Fruit fly (Drosophila melanogaster) whole organism, prepupa: ENCODE measurements around the gene idc.

Experiments
- Blimp-1 ChIP-seq: fragments of 200-800 bp; sonication (Bioruptor generic); optimal IDR thresholded peaks from 3 replicates; lab custom pipeline; 2017; ENCODE audit warnings: missing biosample characterization, missing genetic modification characterization, mild to moderate bottlenecking, moderate library complexity, missing genetic modification reagents
- CG10631 ChIP-seq: fragments of 200-800 bp; sonication (Bioruptor generic); optimal IDR thresholded peaks from 2 replicates; lab custom pipeline; 2016; ENCODE audit warnings: missing biosample characterization, missing genetic modification characterization
- CG10669 ChIP-seq: fragments of 200-800 bp; sonication (Bioruptor generic); optimal IDR thresholded peaks from 3 replicates; lab custom pipeline; 2018; ENCODE audit warnings: missing biosample characterization, mild to moderate bottlenecking, missing genetic modification characterization, moderate library complexity
- CG11294 ChIP-seq: fragments of 200-800 bp; sonication (Bioruptor generic); IDR thresholded peaks from 2 replicates; pipeline ENCODE4 v1.3.6; 2022; ENCODE audit warnings: missing biosample characterization, missing genetic modification characterization
- CG11762 ChIP-seq: fragments of 200-800 bp; sonication (Bioruptor generic); optimal IDR thresholded peaks from 3 replicates; lab custom pipeline; 2016; ENCODE audit warnings: missing biosample characterization, missing genetic modification characterization; ENCODE audit not compliant: insufficient read depth
- CG1621 ChIP-seq: fragments of 200-800 bp; sonication (Bioruptor generic); optimal IDR thresholded peaks from 3 replicates; lab custom pipeline; 2018; ENCODE audit warnings: missing biosample characterization, mild to moderate bottlenecking, missing genetic modification characterization
- CG3032 ChIP-seq: fragments of 200-800 bp; optimal IDR thresholded peaks from 2 replicates; lab custom pipeline; 2019; ENCODE audit warnings: missing biosample characterization, mild to moderate bottlenecking, missing genetic modification characterization, moderate library complexity
- CG31627 ChIP-seq: fragments of 200-800 bp; sonication (Bioruptor generic); optimal IDR thresholded peaks from 3 replicates; lab custom pipeline; 2016; ENCODE audit warnings: missing biosample characterization, missing genetic modification characterization
- CG3919 ChIP-seq: fragments of 200-800 bp; sonication (Bioruptor generic); optimal IDR thresholded peaks from 3 replicates; lab custom pipeline; 2016; ENCODE audit warnings: missing biosample characterization, missing genetic modification characterization
- CG4318 ChIP-seq: fragments of 200-800 bp; sonication (Bioruptor generic); optimal IDR thresholded peaks from 3 replicates; lab custom pipeline; 2017; ENCODE audit warnings: missing biosample characterization, mild to moderate bottlenecking, missing genetic modification characterization
- CG6163 ChIP-seq: fragments of 200-800 bp; sonication (Bioruptor generic); IDR thresholded peaks from 3 replicates; pipeline ENCODE4 v1.3.6; 2022; ENCODE audit warnings: missing biosample characterization, missing genetic modification characterization
- CG6276 ChIP-seq: fragments of 200-800 bp; sonication (Bioruptor generic); optimal IDR thresholded peaks from 2 replicates; lab custom pipeline; 2017; ENCODE audit warnings: missing biosample characterization, mild to moderate bottlenecking, missing genetic modification characterization
- CG6854 ChIP-seq: fragments of 200-800 bp; sonication (Bioruptor generic); optimal IDR thresholded peaks from 2 replicates; lab custom pipeline; 2017; ENCODE audit warnings: missing biosample characterization, mild to moderate bottlenecking, missing genetic modification characterization
- CG7368 ChIP-seq: fragments of 200-800 bp; sonication (Bioruptor generic); optimal IDR thresholded peaks from 3 replicates; lab custom pipeline; 2016; ENCODE audit warnings: missing biosample characterization, missing genetic modification characterization
- CG8119 ChIP-seq: fragments of 200-800 bp; sonication (Bioruptor generic); IDR thresholded peaks from 3 replicates; pipeline ENCODE4 v1.3.6; 2022; ENCODE audit warnings: missing biosample characterization, missing genetic modification characterization
- Eip75B ChIP-seq: fragments of 200-800 bp; sonication (Bioruptor generic); optimal IDR thresholded peaks from 3 replicates; lab custom pipeline; 2016; ENCODE audit warnings: missing biosample characterization, missing genetic modification characterization
- Eip78C ChIP-seq: fragments of 200-800 bp; sonication (Bioruptor generic); peaks from one replicate; lab custom pipeline; 2016; ENCODE audit warnings: missing biosample characterization, missing genetic modification characterization
- Ets21C ChIP-seq: fragments of 200-800 bp; sonication (Bioruptor generic); optimal IDR thresholded peaks from 3 replicates; lab custom pipeline; 2016; ENCODE audit warnings: missing biosample characterization, missing genetic modification characterization
- Ets96B ChIP-seq: fragments of 200-800 bp; optimal IDR thresholded peaks from 2 replicates; lab custom pipeline; 2019; ENCODE audit warnings: missing biosample characterization, mild to moderate bottlenecking, missing genetic modification characterization, moderate library complexity
- Met ChIP-seq: fragments of 200-800 bp; sonication (Bioruptor generic); optimal IDR thresholded peaks from 3 replicates; lab custom pipeline; 2016; ENCODE audit warnings: missing biosample characterization, missing genetic modification characterization
- Smox ChIP-seq: fragments of 200-800 bp; sonication (Bioruptor generic); optimal IDR thresholded peaks from 3 replicates; lab custom pipeline; 2016; ENCODE audit warnings: missing biosample characterization, missing genetic modification characterization
- Sox102F ChIP-seq: fragments of 200-800 bp; sonication (Bioruptor generic); optimal IDR thresholded peaks from 2 replicates; lab custom pipeline; 2016; ENCODE audit warnings: missing biosample characterization, mild to moderate bottlenecking, missing genetic modification characterization
- Sox14 ChIP-seq: fragments of 200-800 bp; sonication (Bioruptor generic); optimal IDR thresholded peaks from 3 replicates; lab custom pipeline; 2016; ENCODE audit warnings: missing biosample characterization, missing genetic modification characterization
- achi ChIP-seq: fragments of 200-800 bp; sonication (Bioruptor generic); optimal IDR thresholded peaks from 3 replicates; lab custom pipeline; 2016; ENCODE audit warnings: missing biosample characterization, missing genetic modification characterization
- cyc ChIP-seq: fragments of 200-800 bp; sonication (Bioruptor generic); optimal IDR thresholded peaks from 3 replicates; lab custom pipeline; 2016; ENCODE audit warnings: missing biosample characterization, missing genetic modification characterization
- dsx ChIP-seq: fragments of 200-800 bp; optimal IDR thresholded peaks from 3 replicates; lab custom pipeline; 2019; ENCODE audit warnings: missing biosample characterization, mild to moderate bottlenecking, missing genetic modification characterization, moderate library complexity; ENCODE audit not compliant: poor library complexity, severe bottlenecking
- eg ChIP-seq: fragments of 200-800 bp; sonication (Bioruptor generic); IDR thresholded peaks from 3 replicates; pipeline ENCODE4 v1.3.6; 2022; ENCODE audit warnings: missing biosample characterization, missing genetic modification characterization
- esn ChIP-seq: fragments of 200-800 bp; sonication (Bioruptor generic); optimal IDR thresholded peaks from 2 replicates; lab custom pipeline; 2016; ENCODE audit warnings: missing biosample characterization, mild to moderate bottlenecking, missing genetic modification characterization, moderate library complexity
- fd59A ChIP-seq: fragments of 200-800 bp; sonication (Bioruptor generic); optimal IDR thresholded peaks from 2 replicates; lab custom pipeline; 2017; ENCODE audit warnings: missing biosample characterization, mild to moderate bottlenecking, missing genetic modification characterization, missing genetic modification reagents
- fkh ChIP-seq: fragments of 200-800 bp; sonication (Bioruptor generic); optimal IDR thresholded peaks from 3 replicates; lab custom pipeline; 2017; ENCODE audit warnings: missing biosample characterization, mild to moderate bottlenecking, missing genetic modification characterization, moderate library complexity
- lz ChIP-seq: fragments of 200-800 bp; sonication (Bioruptor generic); optimal IDR thresholded peaks from 3 replicates; lab custom pipeline; 2016; ENCODE audit warnings: missing biosample characterization, missing genetic modification characterization
- net ChIP-seq: fragments of 200-800 bp; sonication (Bioruptor generic); optimal IDR thresholded peaks from 3 replicates; lab custom pipeline; 2016; ENCODE audit warnings: missing biosample characterization, missing genetic modification characterization
- salr ChIP-seq, 2 experiments: fragments of 200-800 bp; sonication (Bioruptor generic); optimal IDR thresholded peaks; 3 replicates each; lab custom pipeline; 2016 to 2018; ENCODE audit warnings: missing biosample characterization in 2 of 2, missing genetic modification characterization in 2 of 2, mild to moderate bottlenecking in 1 of 2
- ss ChIP-seq, 2 experiments: fragments of 200-800 bp; sonication (Bioruptor generic); optimal IDR thresholded peaks; 2 replicates in 1 of 2; 3 replicates in 1 of 2; lab custom pipeline; 2017 to 2018; ENCODE audit warnings: mild to moderate bottlenecking in 2 of 2, missing biosample characterization in 2 of 2, missing genetic modification characterization in 2 of 2, moderate library complexity in 1 of 2
- svp ChIP-seq: fragments of 200-800 bp; sonication (Bioruptor generic); peaks from one replicate; lab custom pipeline; 2016; ENCODE audit warnings: missing biosample characterization, missing genetic modification characterization

idc gene

DNA sequence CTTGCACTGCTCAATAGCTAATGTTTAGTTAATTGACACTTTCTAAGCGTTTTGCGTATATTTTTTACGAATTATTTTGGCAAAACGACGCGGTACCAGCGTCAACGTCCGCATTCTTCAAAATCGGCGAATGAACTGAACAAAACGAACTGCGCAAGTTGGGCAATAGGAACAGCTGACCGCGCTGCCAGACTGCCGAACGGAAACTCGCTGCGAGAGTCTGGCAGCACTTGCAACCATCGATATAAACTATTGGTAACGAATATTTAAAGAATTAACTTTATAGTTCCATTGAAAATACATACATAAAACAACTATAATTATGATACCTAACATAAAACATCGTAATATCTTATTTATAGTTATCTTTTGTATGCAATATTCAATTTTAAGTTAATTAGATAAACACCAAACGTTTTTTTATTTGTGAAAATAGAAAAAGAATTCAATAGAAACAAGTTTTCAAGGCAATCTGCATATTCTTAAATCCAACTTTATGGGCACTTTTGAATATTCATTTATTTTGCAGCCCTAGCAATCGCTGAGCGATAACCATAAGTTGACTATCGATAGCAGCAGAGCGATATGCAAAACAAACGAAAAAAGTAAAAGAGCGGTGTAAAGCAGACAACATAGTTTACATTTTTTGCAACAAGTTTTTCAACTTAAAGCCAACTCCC lies 23.1 kb upstream of the idc start, which contains the start of the genes Hs6st and MED25:
Hs6st (minus strand) TSS at position 141 of the 680 bp plus-strand sequence.
MED25 (plus strand) TSS at position 576 of the 680 bp plus-strand sequence.
- peak; percentile 29; the same call in 1 of the 3 replicates for TF ChIP-seq CG8119 (GFP tag; lab: Robert Waterston, UW)
- TF ChIP-seq CG6163 (GFP tag; lab: Robert Waterston, UW): peak; percentile 49
- peak; percentile 11 for TF ChIP-seq CG7368 (GFP tag; lab: Kevin White, UChicago)
- TF ChIP-seq esn (GFP tag; lab: Kevin White, UChicago): peak; percentile 30
- peak; percentile 28 for TF ChIP-seq lz (GFP tag; lab: Kevin White, UChicago)
- TF ChIP-seq CG6854 (GFP tag; lab: Kevin White, UChicago): no peak
- TF ChIP-seq CG10631 (GFP tag; lab: Kevin White, UChicago): peak; percentile 47
- peak; percentile 22 for TF ChIP-seq Blimp-1 (GFP tag; lab: Kevin White, UChicago)
- no peak for TF ChIP-seq eg (GFP tag; lab: Robert Waterston, UW)
- TF ChIP-seq Eip78C (GFP tag; lab: Kevin White, UChicago): peak; percentile 83
- TF ChIP-seq cyc (GFP tag; lab: Kevin White, UChicago): peak; percentile 79
- TF ChIP-seq CG11762 (GFP tag; lab: Kevin White, UChicago): peak; percentile 36
- peak; percentile 61 for TF ChIP-seq CG3919 (GFP tag; lab: Kevin White, UChicago)
- TF ChIP-seq Ets96B: no peak
- TF ChIP-seq, all 60 proteins: peak for 11

DNA sequence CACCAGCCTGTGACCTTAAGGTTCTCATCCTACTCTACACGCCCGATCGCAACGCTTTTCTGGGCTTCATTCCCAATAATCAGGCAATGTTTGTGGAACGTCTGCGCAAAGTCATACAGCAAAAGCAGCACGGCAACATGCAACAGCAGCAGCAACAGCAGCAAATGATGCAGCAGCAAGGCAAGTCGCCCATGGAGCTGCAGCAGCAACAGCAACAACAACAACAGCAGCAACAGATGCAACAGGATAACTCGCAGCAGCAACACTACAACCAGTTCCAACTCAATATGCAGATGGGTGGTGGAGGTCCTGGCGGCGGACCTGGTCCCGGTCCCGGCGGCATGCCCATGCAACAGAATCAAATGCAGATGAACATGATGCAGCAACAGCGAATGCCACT lies 20.7 kb upstream of the idc start:
- TF ChIP-seq CG11762 (GFP tag; lab: Kevin White, UChicago) (no peak), Eip75B (GFP tag; lab: Kevin White, UChicago) (no peak), eg (GFP tag; lab: Robert Waterston, UW) (no peak), CG11294 (GFP tag; lab: Robert Waterston, UW) (no peak), CG8119 (GFP tag; lab: Robert Waterston, UW) (no peak), CG6163 (GFP tag; lab: Robert Waterston, UW) (no peak), ss (GFP tag; optimal IDR thresholded peaks at IDR 0.05; lab: Kevin White, UChicago) (no peak), cyc (GFP tag; lab: Kevin White, UChicago) (no peak), lz (GFP tag; lab: Kevin White, UChicago) (no peak), Smox (GFP tag; lab: Kevin White, UChicago) (no peak), Met (GFP tag; lab: Kevin White, UChicago) (no peak), Sox102F (no peak), fd59A (GFP tag; lab: Kevin White, UChicago) (no peak), achi (no peak), Ets21C (GFP tag; lab: Kevin White, UChicago) (no peak), CG4318 (GFP tag; lab: Kevin White, UChicago) (no peak), esn (GFP tag; lab: Kevin White, UChicago) (no peak)

dm6 chr3R:20012688-20013087 lies 18.9 kb upstream of the idc start:
- TF ChIP-seq net (GFP tag; lab: Kevin White, UChicago) (no peak), CG1621 (tag; lab: Kevin White, UChicago) (no peak), fkh (GFP tag; lab: Kevin White, UChicago) (no peak), dsx (GFP tag; lab: Kevin White, UChicago) (no peak)

dm6 chr3R:20013404-20013922 lies 18.2 kb upstream of the idc start, which contains the start of the genes CG17190 and CG4836:
Gene CG17190 (minus strand): TSS chr3R:20013504.
Gene CG4836 (plus strand): TSS chr3R:20013872.
- TF ChIP-seq Ets21C (GFP tag; lab: Kevin White, UChicago) (no peak), eg (GFP tag; lab: Robert Waterston, UW) (no peak), salr (GFP tag; optimal IDR thresholded peaks at IDR 0.05; lab: Kevin White, UChicago) (no peak), Blimp-1 (GFP tag; lab: Kevin White, UChicago) (no peak), CG3032 (tag; lab: Kevin White, UChicago) (no peak), CG10669 (GFP tag; lab: Kevin White, UChicago) (no peak), CG3919 (GFP tag; lab: Kevin White, UChicago) (no peak), Sox102F (no peak), Ets96B (no peak), CG31627 (GFP tag; lab: Kevin White, UChicago) (no peak), Sox14 (GFP tag; lab: Kevin White, UChicago) (no peak), CG6276 (GFP tag; lab: Kevin White, UChicago) (no peak), svp (no peak)
- TF ChIP-seq, all 60 proteins: peak for 0
